Fruit fly (Drosophila melanogaster) whole organism, embryonic: ENCODE data around the gene ABCB7.

Experiments used
- Awh ChIP-seq: fragments of 200-800 bp; sonication (Bioruptor generic); IDR thresholded peaks from 2 replicates; pipeline ENCODE4, ENCODE4 v1.3.6; 2022; ENCODE audit warnings: missing biosample characterization, missing genetic modification characterization
- B-H2 ChIP-seq: fragments of 200-800 bp; sonication (Bioruptor generic); optimal IDR thresholded peaks from 2 replicates; lab custom pipeline; 2018; ENCODE audit warnings: missing biosample characterization, mild to moderate bottlenecking, missing genetic modification characterization
- CG10462 ChIP-seq: fragments of 200-800 bp; sonication (Bioruptor generic); optimal IDR thresholded peaks from 2 replicates; lab custom pipeline; 2016; ENCODE audit warnings: missing biosample characterization, missing genetic modification characterization
- CG11247 ChIP-seq: fragments of 200-800 bp; sonication (Bioruptor generic); IDR thresholded peaks from 2 replicates; pipeline ENCODE4 v1.3.6; 2022; ENCODE audit warnings: missing biosample characterization, missing genetic modification characterization
- CG14667 ChIP-seq: fragments of 200-800 bp; sonication (Bioruptor generic); IDR thresholded peaks from 2 replicates; pipeline ENCODE4 v1.3.6; 2022; ENCODE audit warnings: missing biosample characterization, missing genetic modification characterization
- CG15479 ChIP-seq: fragments of 200-800 bp; sonication (Bioruptor generic); optimal IDR thresholded peaks from 3 replicates; lab custom pipeline; 2019; ENCODE audit warnings: missing biosample characterization, mild to moderate bottlenecking, missing genetic modification characterization, moderate library complexity
- CG15696 ChIP-seq: fragments of 200-800 bp; sonication (Bioruptor generic); optimal IDR thresholded peaks from 2 replicates; lab custom pipeline; 2019; ENCODE audit warnings: missing biosample characterization, mild to moderate bottlenecking, missing genetic modification characterization, moderate library complexity
- CG1603 ChIP-seq: fragments of 200-800 bp; sonication (Bioruptor generic); optimal IDR thresholded peaks from 2 replicates; lab custom pipeline; 2019; ENCODE audit warnings: missing biosample characterization, mild to moderate bottlenecking, missing genetic modification characterization, moderate library complexity
- CG1647 ChIP-seq: fragments of 200-800 bp; sonication (Bioruptor generic); optimal IDR thresholded peaks from 3 replicates; lab custom pipeline; 2016; ENCODE audit warnings: missing biosample characterization, missing genetic modification characterization
- CG17359 ChIP-seq: fragments of 200-800 bp; sonication (Bioruptor generic); optimal IDR thresholded peaks from 3 replicates; lab custom pipeline; 2018; ENCODE audit warnings: missing biosample characterization, mild to moderate bottlenecking, missing genetic modification characterization, moderate library complexity
- CG17802 ChIP-seq: fragments of 200-800 bp; sonication (Bioruptor generic); optimal IDR thresholded peaks from 2 replicates; lab custom pipeline; 2018; ENCODE audit warnings: missing biosample characterization, mild to moderate bottlenecking, missing genetic modification characterization, moderate library complexity
- CG18599 ChIP-seq: fragments of 200-800 bp; sonication (Bioruptor generic); optimal IDR thresholded peaks from 3 replicates; lab custom pipeline; 2017; ENCODE audit warnings: missing biosample characterization, missing genetic modification characterization, mild to moderate bottlenecking, moderate library complexity, missing genetic modification reagents
- CG2129 ChIP-seq: fragments of 200-800 bp; sonication (Bioruptor generic); IDR thresholded peaks from 2 replicates; pipeline ENCODE4 v1.3.6; 2022; ENCODE audit warnings: missing biosample characterization, missing genetic modification characterization; ENCODE audit not compliant: partially characterized antibody
- CG32767 ChIP-seq: fragments of 200-800 bp; sonication (Bioruptor generic); IDR thresholded peaks from 2 replicates; pipeline ENCODE4 v1.3.6; 2022; ENCODE audit warnings: missing biosample characterization, missing genetic modification characterization
- CG3847 ChIP-seq: fragments of 200-800 bp; sonication (Bioruptor generic); IDR thresholded peaks from 2 replicates; pipeline ENCODE4 v1.3.6; 2022; ENCODE audit warnings: missing biosample characterization, missing genetic modification characterization
- CG4707 ChIP-seq: fragments of 200-800 bp; sonication (Bioruptor generic); optimal IDR thresholded peaks from 2 replicates; lab custom pipeline; 2018; ENCODE audit warnings: missing biosample characterization, mild to moderate bottlenecking, missing genetic modification characterization, moderate library complexity
- CG5245 ChIP-seq: fragments of 200-800 bp; sonication (Bioruptor generic); optimal IDR thresholded peaks from 3 replicates; lab custom pipeline; 2016; ENCODE audit warnings: missing biosample characterization, missing genetic modification characterization
- CG5953 ChIP-seq: fragments of 200-800 bp; sonication (Bioruptor generic); IDR thresholded peaks from 2 replicates; pipeline ENCODE4 v1.3.6; 2022; ENCODE audit warnings: missing biosample characterization, missing genetic modification characterization
- CG6654 ChIP-seq: fragments of 200-800 bp; sonication (Bioruptor generic); optimal IDR thresholded peaks from 2 replicates; lab custom pipeline; 2017; ENCODE audit warnings: missing biosample characterization, mild to moderate bottlenecking, missing genetic modification characterization
- CG8281 ChIP-seq: fragments of 200-800 bp; sonication (Bioruptor generic); optimal IDR thresholded peaks from 2 replicates; lab custom pipeline; 2018; ENCODE audit warnings: missing biosample characterization, mild to moderate bottlenecking, missing genetic modification characterization, moderate library complexity
- CrebB ChIP-seq: fragments of 200-800 bp; sonication (Bioruptor generic); optimal IDR thresholded peaks from 3 replicates; lab custom pipeline; 2018; ENCODE audit warnings: missing biosample characterization, mild to moderate bottlenecking, missing genetic modification characterization
- Dfd ChIP-seq, 2 experiments: fragments of >200 bp; optimal IDR thresholded peaks; 2 replicates each; lab custom pipeline; 2017; ENCODE audit warnings: missing biosample characterization in 2 of 2, missing genetic modification characterization in 2 of 2
- Doc2 ChIP-seq: fragments of 200-800 bp; sonication (Bioruptor generic); IDR thresholded peaks from 2 replicates; pipeline ENCODE4 v1.3.6; 2022; ENCODE audit warnings: missing biosample characterization, missing genetic modification characterization
- Elba2 ChIP-seq: fragments of 200-800 bp; sonication (Bioruptor generic); optimal IDR thresholded peaks from 3 replicates; lab custom pipeline; 2016; ENCODE audit warnings: missing biosample characterization, missing genetic modification characterization
- Ets65A ChIP-seq: fragments of 200-800 bp; sonication (Bioruptor generic); peaks from one replicate; lab custom pipeline; 2016; ENCODE audit warnings: missing biosample characterization, missing genetic modification characterization
- Hmr ChIP-seq: fragments of 200-800 bp; sonication (Bioruptor generic); optimal IDR thresholded peaks from 3 replicates; lab custom pipeline; 2017; ENCODE audit warnings: mild to moderate bottlenecking, missing biosample characterization, missing genetic modification reagents, missing genetic modification characterization
- Hmx ChIP-seq: fragments of 200-800 bp; sonication (Bioruptor generic); optimal IDR thresholded peaks from 2 replicates; lab custom pipeline; 2016; ENCODE audit warnings: missing biosample characterization, missing genetic modification characterization
- Lhr ChIP-seq: fragments of 200-800 bp; sonication (Bioruptor generic); optimal IDR thresholded peaks from 3 replicates; lab custom pipeline; 2017; ENCODE audit warnings: mild to moderate bottlenecking, missing biosample characterization, missing genetic modification reagents, missing genetic modification characterization
- NC2α ChIP-seq: fragments of 200-800 bp; sonication (Bioruptor generic); optimal IDR thresholded peaks from 2 replicates; lab custom pipeline; 2016; ENCODE audit warnings: missing biosample characterization, missing genetic modification characterization
- NfI ChIP-seq: fragments of 200-800 bp; sonication (Bioruptor generic); optimal IDR thresholded peaks from 3 replicates; lab custom pipeline; 2018; ENCODE audit warnings: missing biosample characterization, mild to moderate bottlenecking, missing genetic modification characterization, moderate library complexity
- Poxn ChIP-seq: fragments of 200-800 bp; sonication (Bioruptor generic); IDR thresholded peaks from 2 replicates; pipeline ENCODE4 v1.3.6; 2022; ENCODE audit warnings: missing biosample characterization, missing genetic modification characterization
- Rfx ChIP-seq: fragments of 200-800 bp; sonication (Bioruptor generic); IDR thresholded peaks from 2 replicates; pipeline ENCODE4 v1.3.6; 2022; ENCODE audit warnings: missing biosample characterization, missing genetic modification characterization
- Sox102F ChIP-seq: fragments of 200-800 bp; sonication (Bioruptor generic); optimal IDR thresholded peaks from 2 replicates; lab custom pipeline; 2018; ENCODE audit warnings: missing biosample characterization, mild to moderate bottlenecking, missing genetic modification characterization, moderate library complexity
- Xbp1 ChIP-seq: fragments of 200-800 bp; sonication (Bioruptor generic); optimal IDR thresholded peaks from 3 replicates; lab custom pipeline; 2016; ENCODE audit warnings: missing biosample characterization, mild to moderate bottlenecking, missing genetic modification characterization
- Xrp1 ChIP-seq: fragments of 200-800 bp; sonication (Bioruptor generic); IDR thresholded peaks from 2 replicates; pipeline ENCODE4 v1.3.6; 2022; ENCODE audit warnings: missing biosample characterization, missing genetic modification characterization
- bab2 ChIP-seq: fragments of 200-800 bp; sonication (Bioruptor generic); optimal IDR thresholded peaks from 2 replicates; lab custom pipeline; 2016; ENCODE audit warnings: missing biosample characterization, missing genetic modification characterization
- dan ChIP-seq: fragments of 200-800 bp; sonication (Bioruptor generic); IDR thresholded peaks from 2 replicates; pipeline ENCODE4 v1.3.6; 2022; ENCODE audit warnings: missing biosample characterization, missing genetic modification characterization
- dm ChIP-seq: fragments of 200-800 bp; sonication (Bioruptor generic); optimal IDR thresholded peaks from 3 replicates; lab custom pipeline; 2016; ENCODE audit warnings: missing biosample characterization, missing genetic modification characterization
- eyg ChIP-seq: fragments of 200-800 bp; sonication (Bioruptor generic); optimal IDR thresholded peaks from 3 replicates; lab custom pipeline; 2016; ENCODE audit warnings: missing biosample characterization, missing genetic modification characterization
- fd64A ChIP-seq: fragments of 200-800 bp; sonication (Bioruptor generic); optimal IDR thresholded peaks from 3 replicates; lab custom pipeline; 2018; ENCODE audit warnings: missing biosample characterization, mild to moderate bottlenecking, missing genetic modification characterization
- gfzf ChIP-seq: fragments of 200-800 bp; sonication (Bioruptor generic); optimal IDR thresholded peaks from 2 replicates; lab custom pipeline; 2016; ENCODE audit warnings: missing biosample characterization, mild to moderate bottlenecking, missing genetic modification characterization, moderate library complexity
- gsb ChIP-seq: fragments of 200-800 bp; sonication (Bioruptor generic); IDR thresholded peaks from 2 replicates; pipeline ENCODE4 v1.3.6; 2022; ENCODE audit warnings: missing biosample characterization, missing genetic modification characterization
- kah ChIP-seq: fragments of 200-800 bp; sonication (Bioruptor generic); optimal IDR thresholded peaks from 2 replicates; lab custom pipeline; 2018; ENCODE audit warnings: missing biosample characterization, mild to moderate bottlenecking, missing genetic modification characterization
- lola ChIP-seq, 3 experiments: fragments of >200 bp in 2 of 3; fragments of 200-800 bp in 1 of 3; sonication (Bioruptor generic) in 1 of 3; optimal IDR thresholded peaks; 2 replicates each; lab custom pipeline; 2017 to 2019; ENCODE audit warnings: missing biosample characterization in 3 of 3, missing genetic modification characterization in 3 of 3, mild to moderate bottlenecking in 1 of 3, moderate library complexity in 1 of 3
- maf-S ChIP-seq: fragments of 200-800 bp; sonication (Bioruptor generic); optimal IDR thresholded peaks from 2 replicates; lab custom pipeline; 2016; ENCODE audit warnings: missing biosample characterization, missing genetic modification characterization
- nerfin-2 ChIP-seq: fragments of 200-800 bp; sonication (Bioruptor generic); IDR thresholded peaks from 2 replicates; pipeline ENCODE4 v1.3.6; 2022; ENCODE audit warnings: missing biosample characterization, missing genetic modification characterization; ENCODE audit not compliant: partially characterized antibody
- onecut ChIP-seq: fragments of 200-800 bp; sonication (Bioruptor generic); IDR thresholded peaks from 2 replicates; pipeline ENCODE4 v1.3.6; 2022; ENCODE audit warnings: missing biosample characterization, missing genetic modification characterization
- schlank ChIP-seq: fragments of 200-800 bp; sonication (Bioruptor generic); optimal IDR thresholded peaks from 2 replicates; lab custom pipeline; 2018; ENCODE audit warnings: missing biosample characterization, mild to moderate bottlenecking, missing genetic modification characterization
- sug ChIP-seq: fragments of 200-800 bp; optimal IDR thresholded peaks from 2 replicates; lab custom pipeline; 2019; ENCODE audit warnings: missing biosample characterization, mild to moderate bottlenecking, missing genetic modification characterization, moderate library complexity
- tx ChIP-seq: fragments of 200-800 bp; sonication (Bioruptor generic); optimal IDR thresholded peaks from 2 replicates; lab custom pipeline; 2016; ENCODE audit warnings: missing biosample characterization, missing genetic modification characterization
- wor ChIP-seq: fragments of 200-800 bp; sonication (Bioruptor generic); IDR thresholded peaks from 2 replicates; pipeline ENCODE4 v1.3.6; 2022; ENCODE audit warnings: missing biosample characterization, missing genetic modification characterization

ABCB7 gene

DNA sequence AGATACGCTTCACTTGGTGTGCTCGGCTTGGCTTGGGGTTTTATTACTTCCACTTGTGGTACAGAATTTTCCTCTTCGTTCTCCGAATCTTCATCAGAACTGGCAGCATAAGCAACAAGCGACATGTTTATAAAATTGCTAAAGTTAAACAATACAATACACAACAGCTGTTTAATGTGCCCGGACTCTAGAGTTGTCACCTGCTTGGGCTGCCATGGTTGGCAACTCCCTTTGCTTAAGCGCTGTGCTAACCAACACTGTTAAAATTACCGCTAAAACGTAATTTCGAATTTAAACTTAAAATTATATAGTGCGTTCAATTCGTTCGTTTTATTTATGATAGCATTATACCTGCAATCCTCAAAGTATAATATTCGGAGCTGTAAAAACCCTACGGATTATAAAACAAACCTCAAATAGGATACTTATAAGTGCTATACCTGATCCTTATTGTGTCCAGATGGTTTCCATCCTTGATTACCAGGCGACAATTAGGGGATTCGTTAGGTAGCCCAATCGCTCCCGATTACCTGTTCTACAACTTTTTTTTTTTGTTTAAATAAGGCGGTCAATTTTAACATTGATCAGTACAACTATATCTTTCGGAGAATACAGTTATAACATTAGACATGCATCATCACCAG, 29.2 kb downstream of the ABCB7 start, which contains the start of the genes CG17249 and Bro (continued):
- no peak for TF ChIP-seq eyg
- TF ChIP-seq CG14667 (GFP tag; lab: Robert Waterston, UW), result no peak
- TF ChIP-seq Xbp1, result peak; percentile 68
- TF ChIP-seq schlank, result no peak
- no peak for TF ChIP-seq CrebB
- TF ChIP-seq CG2129 (GFP tag; lab: Robert Waterston, UW), result no peak
- no peak for TF ChIP-seq Dfd (GFP tag; optimal IDR thresholded peaks at IDR 0.05; lab: Kevin White, UChicago)
- no peak for TF ChIP-seq CG18599 (GFP tag; lab: Kevin White, UChicago)
- no peak for TF ChIP-seq nerfin-2 (GFP tag; lab: Robert Waterston, UW)
- TF ChIP-seq CG1603 (tag; lab: Kevin White, UChicago), result peak; percentile 85
- TF ChIP-seq CG3847 (GFP tag; lab: Robert Waterston, UW), result peak; percentile 93
- TF ChIP-seq Rfx (GFP tag; lab: Robert Waterston, UW), result peak; percentile 76
- no peak for TF ChIP-seq dan (GFP tag; lab: Robert Waterston, UW)
- TF ChIP-seq Xrp1 (GFP tag; lab: Robert Waterston, UW), result no peak
- TF ChIP-seq kah, result peak; percentile 29
- TF ChIP-seq CG11247 (GFP tag; lab: Robert Waterston, UW), result no peak
- no peak for TF ChIP-seq onecut (GFP tag; lab: Robert Waterston, UW)
- TF ChIP-seq Hmx (GFP tag; lab: Kevin White, UChicago), result no peak
- peak; percentile 42 for TF ChIP-seq Hmr (GFP tag; lab: Kevin White, UChicago)
- TF ChIP-seq CG15696 (tag; lab: Kevin White, UChicago), result no peak
- TF ChIP-seq maf-S (GFP tag; lab: Kevin White, UChicago), result peak; percentile 32
- TF ChIP-seq sug (tag; lab: Kevin White, UChicago), result peak; percentile 36
- no peak for TF ChIP-seq NC2α
- TF ChIP-seq CG17802 (tag; lab: Kevin White, UChicago), result no peak
- TF ChIP-seq Elba2, result peak; percentile 91
- peak; percentile 74 for TF ChIP-seq Ets65A
- peak; percentile 80 for TF ChIP-seq B-H2
- TF ChIP-seq Awh, result no peak
- TF ChIP-seq gsb (GFP tag; lab: Robert Waterston, UW), result no peak
- peak; percentile 14 for TF ChIP-seq bab2 (GFP tag; lab: Kevin White, UChicago)
- TF ChIP-seq lola (GFP tag; optimal IDR thresholded peaks at IDR 0.05; lab: Kevin White, UChicago), result no peak
- peak; percentile 39 for TF ChIP-seq dm (GFP tag; lab: Kevin White, UChicago)
- TF ChIP-seq CG8281 (tag; lab: Kevin White, UChicago), result no peak
- peak; percentile 15 for TF ChIP-seq CG1647 (GFP tag; lab: Kevin White, UChicago)
- TF ChIP-seq CG10462 (GFP tag; lab: Kevin White, UChicago), result peak; percentile 28
- TF ChIP-seq Lhr (GFP tag; lab: Kevin White, UChicago), result no peak
- TF ChIP-seq CG5953 (GFP tag; lab: Robert Waterston, UW), result no peak
- no peak for TF ChIP-seq CG17359 (tag; lab: Kevin White, UChicago)
- peak; percentile 53 for TF ChIP-seq gfzf (GFP tag; lab: Kevin White, UChicago)
- 0 out of 2 replicates have a peak, but pooled peaks have one; percentile 11 for TF ChIP-seq CG32767 (GFP tag; lab: Robert Waterston, UW)
- TF ChIP-seq CG15479 (GFP tag; lab: Kevin White, UChicago), result no peak
- TF ChIP-seq CG4707 (GFP tag; lab: Kevin White, UChicago), result no peak
- no peak for TF ChIP-seq fd64A (GFP tag; lab: Kevin White, UChicago)
- TF ChIP-seq NfI (GFP tag; lab: Kevin White, UChicago), result peak; percentile 43
- TF ChIP-seq CG6654 (GFP tag; lab: Kevin White, UChicago), result no peak
- TF ChIP-seq Poxn, result no peak
- TF ChIP-seq Doc2 (GFP tag; lab: Robert Waterston, UW), result no peak
- TF ChIP-seq CG5245, result no peak
- no peak for TF ChIP-seq tx
- TF ChIP-seq Sox102F (GFP tag; lab: Kevin White, UChicago), result no peak
- TF ChIP-seq wor (GFP tag; lab: Robert Waterston, UW), result no peak
